Worm (Caenorhabditis elegans): Measurements from ENCODE around the gene selt-1.2.
A peak's percentile ranks its signal among the peaks of the same experiment; 100 is the strongest.

The selt-1.2 gene

ce11 chrV:10715158-10716152 lies 31.7 kb downstream of the selt-1.2 start:
- TF ChIP-seq W03F9.2 (tag; optimal IDR thresholded peaks at IDR 0.05) (peak; percentile 40), dao-5 (tag; optimal IDR thresholded peaks at IDR 0.05) (no peak), him-1 (tag; optimal IDR thresholded peaks at IDR 0.05) (peak; percentile 91)

- TF ChIP-seq dao-5 (tag; optimal IDR thresholded peaks at IDR 0.05) (no peak), him-1 (tag; optimal IDR thresholded peaks at IDR 0.05) (no peak), W03F9.2 (tag; optimal IDR thresholded peaks at IDR 0.05) (no peak)
Measured at ce11 chrV:10714630-10715029, 32.5 kb downstream of the selt-1.2 start.

- TF ChIP-seq him-1 (tag; optimal IDR thresholded peaks at IDR 0.05) = no peak
- TF ChIP-seq W03F9.2 (tag; optimal IDR thresholded peaks at IDR 0.05) = no peak
- no peak for TF ChIP-seq dao-5 (tag; optimal IDR thresholded peaks at IDR 0.05)
Measured at ce11 chrV:10713704-10714239, 33.4 kb downstream of the selt-1.2 start.

ce11 chrV:10712608-10712900 lies 34.6 kb downstream of the selt-1.2 start:
- TF ChIP-seq him-1 (tag; optimal IDR thresholded peaks at IDR 0.05) (no peak), W03F9.2 (tag; optimal IDR thresholded peaks at IDR 0.05) (no peak), dao-5 (tag; optimal IDR thresholded peaks at IDR 0.05) (no peak)

ce11 chrV:10711829-10712607 lies 35.1 kb downstream of the selt-1.2 start:
- TF ChIP-seq dao-5 (tag; optimal IDR thresholded peaks at IDR 0.05) = no peak
- no peak for TF ChIP-seq W03F9.2 (tag; optimal IDR thresholded peaks at IDR 0.05)
- TF ChIP-seq him-1 (tag; optimal IDR thresholded peaks at IDR 0.05) = no peak

- no peak for TF ChIP-seq W03F9.2 (tag; optimal IDR thresholded peaks at IDR 0.05)
Measured at ce11 chrV:10711004-10711403, 36.2 kb downstream of the selt-1.2 start.

ce11 chrV:10709385-10709784 lies 37.8 kb downstream of the selt-1.2 start:
- TF ChIP-seq dao-5 (tag; optimal IDR thresholded peaks at IDR 0.05) (no peak), W03F9.2 (tag; optimal IDR thresholded peaks at IDR 0.05) (no peak), him-1 (tag; optimal IDR thresholded peaks at IDR 0.05) (no peak)

- TF ChIP-seq him-1 (tag; optimal IDR thresholded peaks at IDR 0.05) (no peak), W03F9.2 (tag; optimal IDR thresholded peaks at IDR 0.05) (no peak), dao-5 (tag; optimal IDR thresholded peaks at IDR 0.05) (no peak)
Measured at ce11 chrV:10708346-10708745, 38.8 kb downstream of the selt-1.2 start.

- TF ChIP-seq him-1 (tag; optimal IDR thresholded peaks at IDR 0.05) (no peak), W03F9.2 (tag; optimal IDR thresholded peaks at IDR 0.05) (no peak), dao-5 (tag; optimal IDR thresholded peaks at IDR 0.05) (no peak)
Measured at ce11 chrV:10702910-10703309, 44.3 kb downstream of the selt-1.2 start.

- no peak for TF ChIP-seq dao-5 (tag; optimal IDR thresholded peaks at IDR 0.05)
- TF ChIP-seq him-1 (tag; optimal IDR thresholded peaks at IDR 0.05) = no peak
- no peak for TF ChIP-seq W03F9.2 (tag; optimal IDR thresholded peaks at IDR 0.05)
Measured at ce11 chrV:10702249-10702648, 44.9 kb downstream of the selt-1.2 start, which contains the start of gene pph-1. TSS of gene pph-1 (plus strand) at chrV:10702549.

ce11 chrV:10699122-10699521 lies 48.0 kb downstream of the selt-1.2 start:
- no peak for TF ChIP-seq him-1 (tag; optimal IDR thresholded peaks at IDR 0.05)
- no peak for TF ChIP-seq W03F9.2 (tag; optimal IDR thresholded peaks at IDR 0.05)
- TF ChIP-seq dao-5 (tag; optimal IDR thresholded peaks at IDR 0.05) = no peak

Measured in whole organism, L4/young adult.